Fruit fly (Drosophila melanogaster): ENCODE results near the gene bif.

bif gene

DNA sequence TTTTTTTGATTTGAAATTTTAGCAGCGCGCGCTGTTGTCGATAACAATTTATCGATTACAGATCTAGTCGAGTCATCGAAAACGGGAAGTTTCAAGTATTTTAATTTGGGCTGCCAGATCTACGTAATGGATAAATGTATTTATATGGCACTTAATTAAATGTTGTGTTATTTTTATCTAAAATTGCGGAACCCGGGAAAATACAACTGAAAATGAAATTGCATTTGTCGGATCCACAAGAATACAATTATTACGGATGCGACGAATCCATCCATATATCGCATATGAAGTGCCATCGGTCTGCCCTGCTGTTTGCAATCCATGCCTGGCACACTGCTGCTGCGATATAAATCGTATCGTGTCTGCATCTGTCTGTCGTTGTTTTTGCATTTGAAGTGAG lies 41.4 kb downstream of the bif start, which contains the start of gene Tango10:
Gene Tango10, plus strand, starts transcription at position 108 of the 400 bp plus-strand sequence.
- no peak for TF ChIP-seq Myc (optimal IDR thresholded peaks at IDR 0.05)
- no peak for TF ChIP-seq insv (optimal IDR thresholded peaks at IDR 0.05)
- TF ChIP-seq Sin3A (optimal IDR thresholded peaks at IDR 0.05) = no peak

DNA sequence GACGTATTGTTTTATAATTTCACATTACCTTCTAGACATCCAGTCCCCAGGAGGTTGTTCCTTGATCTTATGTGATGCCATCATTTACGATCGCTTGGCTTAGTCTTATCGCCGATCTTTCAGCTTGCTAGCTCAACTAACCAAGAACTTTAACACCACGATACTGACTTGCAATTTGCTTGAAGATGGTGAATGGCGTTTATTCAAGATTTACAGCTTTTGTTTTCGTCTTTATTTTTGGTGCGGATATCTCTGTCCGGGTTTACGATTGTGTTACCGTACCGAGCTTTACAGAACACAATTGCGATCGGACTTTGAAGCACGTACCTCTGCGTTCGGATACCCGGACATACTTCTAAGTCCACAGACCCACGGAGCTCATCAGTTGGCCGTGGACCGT lies 45.2 kb downstream of the bif start, which contains the start of gene CG15221:
Gene CG15221, plus strand, starts transcription at position 301 of the 400 bp plus-strand sequence.
- TF ChIP-seq Sin3A (optimal IDR thresholded peaks at IDR 0.05) (no peak), insv (optimal IDR thresholded peaks at IDR 0.05) (no peak), h (optimal IDR thresholded peaks at IDR 0.05) (no peak), ttk (optimal IDR thresholded peaks at IDR 0.05) (no peak), psq (optimal IDR thresholded peaks at IDR 0.05) (no peak), Myc (optimal IDR thresholded peaks at IDR 0.05) (no peak)

DNA sequence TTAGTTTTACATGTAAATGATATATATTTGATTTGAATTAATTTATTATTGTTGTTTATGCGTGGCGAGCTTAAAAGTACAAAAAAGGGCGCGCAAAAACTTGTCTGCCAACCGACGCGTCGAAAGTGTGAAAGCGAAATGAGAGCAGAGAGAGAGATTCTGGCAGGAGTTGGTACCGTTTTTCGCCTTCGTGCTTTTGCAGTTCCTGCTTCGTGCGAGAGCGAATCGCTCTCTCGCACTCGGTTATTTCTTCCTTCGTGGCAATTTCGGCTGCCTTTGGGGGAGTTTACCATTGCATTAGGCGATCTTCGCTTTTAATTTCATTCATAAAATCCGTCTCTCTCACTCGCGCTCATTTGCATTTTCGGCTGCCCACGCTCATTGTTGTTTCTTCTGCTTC lies 50.2 kb downstream of the bif start, which contains the start of gene inaF-D:
Gene inaF-D, minus strand, starts transcription at position 101 of the 400 bp plus-strand sequence.
- no peak for TF ChIP-seq Sin3A (optimal IDR thresholded peaks at IDR 0.05)
- TF ChIP-seq h (optimal IDR thresholded peaks at IDR 0.05) = no peak
- TF ChIP-seq insv (optimal IDR thresholded peaks at IDR 0.05) = no peak
- TF ChIP-seq psq (optimal IDR thresholded peaks at IDR 0.05) = no peak
- TF ChIP-seq Myc (optimal IDR thresholded peaks at IDR 0.05) = no peak
- TF ChIP-seq ttk (optimal IDR thresholded peaks at IDR 0.05) = no peak

DNA sequence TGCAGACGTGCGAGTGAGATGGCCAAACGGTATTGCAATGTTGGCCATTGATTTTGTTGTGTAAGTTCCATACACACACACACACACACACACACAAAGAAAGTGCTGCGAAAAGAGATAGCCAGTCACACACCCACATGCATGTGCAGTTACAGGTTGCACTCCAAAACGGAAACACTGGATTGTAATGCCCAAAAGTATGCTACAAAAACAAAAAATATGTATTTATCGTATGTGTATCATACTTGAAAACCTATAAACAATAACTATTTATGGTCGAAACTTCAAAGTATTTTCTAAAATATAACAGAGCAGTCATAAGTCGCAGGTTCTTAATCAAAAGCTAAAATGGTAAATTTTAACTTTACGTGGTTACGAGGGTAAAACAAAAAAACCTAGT lies 51.2 kb downstream of the bif start:
- TF ChIP-seq ttk (optimal IDR thresholded peaks at IDR 0.05) = no peak
- no peak for TF ChIP-seq Myc (optimal IDR thresholded peaks at IDR 0.05)
- no peak for TF ChIP-seq psq (optimal IDR thresholded peaks at IDR 0.05)
- TF ChIP-seq insv (optimal IDR thresholded peaks at IDR 0.05) = no peak
- TF ChIP-seq Sin3A (optimal IDR thresholded peaks at IDR 0.05) = no peak
- TF ChIP-seq h (optimal IDR thresholded peaks at IDR 0.05) = no peak

DNA sequence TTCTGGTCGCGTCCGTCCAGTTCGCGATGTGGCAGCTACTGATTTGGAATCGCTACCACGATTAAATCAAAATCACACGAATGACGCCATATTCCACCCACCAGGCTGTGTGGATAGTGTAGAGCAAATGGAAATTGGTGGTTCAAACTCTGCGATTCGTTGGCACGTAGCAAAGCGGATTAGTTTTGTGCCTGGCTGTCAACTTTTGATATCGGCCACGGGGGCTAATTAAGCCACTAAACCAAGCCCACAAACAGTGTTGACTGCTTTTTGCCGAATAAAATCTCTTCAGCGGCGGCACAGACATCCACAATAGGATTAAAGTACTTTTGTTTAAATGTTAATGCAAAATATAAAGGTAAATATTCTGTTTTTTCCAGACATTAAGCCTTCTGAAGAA lies 52.9 kb downstream of the bif start, which contains the start of gene inaF-C:
Gene inaF-C, minus strand, starts transcription at position 101 of the 400 bp plus-strand sequence.
- no peak for TF ChIP-seq Sin3A (optimal IDR thresholded peaks at IDR 0.05)
- TF ChIP-seq Myc (optimal IDR thresholded peaks at IDR 0.05) = no peak
- TF ChIP-seq psq (optimal IDR thresholded peaks at IDR 0.05) = no peak
- no peak for TF ChIP-seq ttk (optimal IDR thresholded peaks at IDR 0.05)
- TF ChIP-seq h (optimal IDR thresholded peaks at IDR 0.05) = no peak
- TF ChIP-seq insv (optimal IDR thresholded peaks at IDR 0.05) = no peak

DNA sequence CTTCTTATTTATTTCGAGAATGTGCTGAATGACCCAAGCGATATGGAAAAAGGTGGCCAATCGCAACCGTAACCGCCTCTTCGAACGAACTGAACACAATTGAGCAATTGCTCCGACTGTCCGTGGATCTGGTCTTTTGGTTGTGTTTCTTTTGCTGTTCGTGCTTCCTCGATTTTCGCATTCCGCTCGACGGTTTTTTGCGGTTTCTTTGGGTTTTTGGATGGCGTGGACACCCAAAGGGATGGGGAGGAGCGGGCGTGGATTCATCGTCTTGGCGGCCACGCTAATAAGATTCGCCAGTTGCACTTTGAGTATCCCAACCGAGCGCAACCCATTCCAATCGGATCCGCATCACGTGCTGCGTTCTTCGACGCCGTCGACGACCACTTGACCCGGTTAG lies 53.9 kb downstream of the bif start, which contains the start of gene inaF-B:
Gene inaF-B, minus strand, starts transcription at position 101 of the 400 bp plus-strand sequence.
- TF ChIP-seq psq (optimal IDR thresholded peaks at IDR 0.05) (no peak), Myc (optimal IDR thresholded peaks at IDR 0.05) (no peak), Sin3A (optimal IDR thresholded peaks at IDR 0.05) (no peak), insv (optimal IDR thresholded peaks at IDR 0.05) (no peak), h (optimal IDR thresholded peaks at IDR 0.05) (no peak), ttk (optimal IDR thresholded peaks at IDR 0.05) (no peak)

DNA sequence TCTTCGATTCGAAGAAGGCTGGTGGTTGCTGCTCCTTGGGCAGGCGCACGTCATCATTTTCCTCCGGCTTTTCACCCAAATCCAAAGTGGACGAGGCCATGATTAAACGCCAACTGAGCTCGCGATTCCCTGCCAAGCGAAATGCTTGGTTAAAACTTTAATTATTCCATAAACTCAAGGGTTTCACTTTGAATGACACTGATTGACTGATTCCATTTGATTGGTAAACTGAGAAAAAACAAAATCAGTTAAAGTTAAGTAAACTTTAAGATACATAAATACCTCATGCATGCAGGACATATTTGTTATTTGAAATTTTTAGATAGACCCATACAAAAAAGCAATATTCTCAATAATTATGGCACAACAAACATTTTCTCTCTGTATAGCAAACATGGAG lies 55.0 kb downstream of the bif start, which contains the start of gene inaF-A:
Gene inaF-A, minus strand, starts transcription at position 101 of the 400 bp plus-strand sequence.
- TF ChIP-seq ttk (optimal IDR thresholded peaks at IDR 0.05) = no peak
- no peak for TF ChIP-seq psq (optimal IDR thresholded peaks at IDR 0.05)
- no peak for TF ChIP-seq insv (optimal IDR thresholded peaks at IDR 0.05)
- TF ChIP-seq h (optimal IDR thresholded peaks at IDR 0.05) = no peak
- TF ChIP-seq Myc (optimal IDR thresholded peaks at IDR 0.05) = no peak
- TF ChIP-seq Sin3A (optimal IDR thresholded peaks at IDR 0.05) = no peak

DNA sequence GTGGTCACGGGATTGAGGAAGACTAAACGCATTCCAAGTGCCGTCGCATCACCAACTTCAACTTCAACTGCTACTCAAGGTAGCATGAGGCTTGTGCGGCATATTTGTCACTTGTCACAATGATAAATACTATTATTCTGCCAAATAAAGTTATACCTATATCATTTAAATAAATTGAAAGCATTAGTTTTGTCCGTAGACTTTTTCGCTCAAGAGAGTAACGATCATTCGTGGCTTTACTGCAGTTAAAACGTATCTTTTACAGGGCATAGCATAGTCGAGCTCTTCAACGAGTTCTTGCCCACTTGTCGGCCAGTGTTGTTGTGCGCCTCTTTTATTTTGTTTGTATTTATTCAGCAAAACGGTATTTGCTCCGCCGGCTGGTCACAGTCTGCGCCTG lies 57.7 kb downstream of the bif start:
- TF ChIP-seq insv (optimal IDR thresholded peaks at IDR 0.05) (no peak), h (optimal IDR thresholded peaks at IDR 0.05) (no peak), Myc (optimal IDR thresholded peaks at IDR 0.05) (no peak), ttk (optimal IDR thresholded peaks at IDR 0.05) (no peak), psq (optimal IDR thresholded peaks at IDR 0.05) (no peak), Sin3A (optimal IDR thresholded peaks at IDR 0.05) (no peak)

Data from Kc167 (cell line).